Worm (Caenorhabditis elegans) whole organism, late embryonic: ENCODE data around the gene F01D5.5.

Source experiments
- C08G9.2 ChIP-seq: sonication (generic microtip); optimal IDR thresholded peaks from 2 replicates; lab custom pipeline; 2016; ENCODE audit warnings: mild to moderate bottlenecking, missing genetic modification characterization, moderate library complexity, missing compliant biosample characterization
- C38D4.7 ChIP-seq: fragments of 200-800 bp; sonication (Bioruptor generic); optimal IDR thresholded peaks from 2 replicates; lab custom pipeline; 2018; ENCODE audit warnings: mild to moderate bottlenecking, missing genetic modification characterization, moderate library complexity, missing compliant biosample characterization
- K09A11.1 ChIP-seq: sonication (generic microtip); optimal IDR thresholded peaks from 2 replicates; lab custom pipeline; 2017; ENCODE audit warnings: antibody characterized with exemption, mild to moderate bottlenecking, missing genetic modification characterization, missing compliant biosample characterization; ENCODE audit not compliant: insufficient read depth
- Y22D7AL.16 ChIP-seq: sonication (generic microtip); optimal IDR thresholded peaks from 2 replicates; lab custom pipeline; 2016; ENCODE audit warnings: missing genetic modification characterization, missing compliant biosample characterization
- ceh-19 ChIP-seq: fragments of 200-800 bp; sonication (Bioruptor generic); optimal IDR thresholded peaks from 2 replicates; lab custom pipeline; 2018; ENCODE audit warnings: mild to moderate bottlenecking, missing genetic modification characterization, missing compliant biosample characterization
- ceh-24 ChIP-seq: sonication (generic microtip); optimal IDR thresholded peaks from 2 replicates; lab custom pipeline; 2016; ENCODE audit warnings: mild to moderate bottlenecking, missing genetic modification characterization, missing compliant biosample characterization
- ceh-48 ChIP-seq: sonication (generic microtip); optimal IDR thresholded peaks from 2 replicates; lab custom pipeline; 2016; ENCODE audit warnings: missing genetic modification characterization, inconsistent platforms, missing compliant biosample characterization
- ceh-6 ChIP-seq: fragments of 200-800 bp; sonication (Bioruptor generic); optimal IDR thresholded peaks from 2 replicates; lab custom pipeline; 2018; ENCODE audit warnings: mild to moderate bottlenecking, missing genetic modification characterization, missing compliant biosample characterization
- ceh-9 ChIP-seq: sonication (generic microtip); optimal IDR thresholded peaks from 2 replicates; lab custom pipeline; 2016; ENCODE audit warnings: mild to moderate bottlenecking, missing genetic modification characterization, inconsistent platforms, missing compliant biosample characterization
- che-1 ChIP-seq: sonication (generic microtip); optimal IDR thresholded peaks from 2 replicates; lab custom pipeline; 2016; ENCODE audit warnings: mild to moderate bottlenecking, missing genetic modification characterization, missing compliant biosample characterization
- elt-2 ChIP-seq: sonication (generic microtip); optimal IDR thresholded peaks from 2 replicates; lab custom pipeline; 2016; ENCODE audit warnings: missing genetic modification reagents, missing genetic modification characterization, missing compliant biosample characterization
- elt-4 ChIP-seq: sonication (generic microtip); optimal IDR thresholded peaks from 2 replicates; lab custom pipeline; 2016; ENCODE audit warnings: missing genetic modification characterization, missing compliant biosample characterization
- ets-4 ChIP-seq: sonication (generic microtip); optimal IDR thresholded peaks from 2 replicates; lab custom pipeline; 2016; ENCODE audit warnings: missing genetic modification characterization, missing compliant biosample characterization
- eyg-1 ChIP-seq: sonication (generic microtip); optimal IDR thresholded peaks from 2 replicates; lab custom pipeline; 2016; ENCODE audit warnings: missing genotype, missing genetic modification characterization, missing compliant biosample characterization
- fax-1 ChIP-seq: sonication (generic microtip); optimal IDR thresholded peaks from 2 replicates; lab custom pipeline; 2016; ENCODE audit warnings: missing genotype, missing genetic modification characterization, missing compliant biosample characterization
- fkh-10 ChIP-seq: fragments of 150-350 bp; optimal IDR thresholded peaks from 2 replicates; lab custom pipeline; 2014; ENCODE audit warnings: missing biosample characterization, missing genetic modification reagents, missing genetic modification characterization
- fkh-6 ChIP-seq: sonication (generic microtip); optimal IDR thresholded peaks from 2 replicates; lab custom pipeline; 2016; ENCODE audit warnings: missing genetic modification characterization, missing compliant biosample characterization
- gmeb-2 ChIP-seq: sonication (generic microtip); optimal IDR thresholded peaks from 2 replicates; lab custom pipeline; 2016; ENCODE audit warnings: missing genetic modification characterization, inconsistent platforms, missing compliant biosample characterization
- hlh-13 ChIP-seq: fragments of 200-800 bp; sonication (Bioruptor generic); optimal IDR thresholded peaks from 2 replicates; lab custom pipeline; 2018; ENCODE audit warnings: mild to moderate bottlenecking, missing genetic modification characterization, missing compliant biosample characterization
- hlh-15 ChIP-seq: sonication (generic microtip); optimal IDR thresholded peaks from 2 replicates; lab custom pipeline; 2016; ENCODE audit warnings: missing genetic modification characterization, missing compliant biosample characterization
- lim-6 ChIP-seq: sonication (generic microtip); optimal IDR thresholded peaks from 2 replicates; lab custom pipeline; 2016; ENCODE audit warnings: missing genetic modification characterization, missing compliant biosample characterization
- lin-11 ChIP-seq: fragments of 200-800 bp; sonication (Bioruptor generic); optimal IDR thresholded peaks from 2 replicates; lab custom pipeline; 2018; ENCODE audit warnings: mild to moderate bottlenecking, missing genetic modification characterization, missing compliant biosample characterization
- mec-3 ChIP-seq: sonication (generic microtip); optimal IDR thresholded peaks from 2 replicates; lab custom pipeline; 2016; ENCODE audit warnings: borderline replicate concordance, missing genetic modification characterization, missing compliant biosample characterization
- nfya-1 ChIP-seq: sonication (generic microtip); optimal IDR thresholded peaks from 2 replicates; lab custom pipeline; 2017; ENCODE audit warnings: missing genetic modification characterization, mild to moderate bottlenecking, missing compliant biosample characterization, antibody characterized with exemption, moderate library complexity
- nhr-11 ChIP-seq: fragments of 150-350 bp; optimal IDR thresholded peaks from 2 replicates; lab custom pipeline; 2014; ENCODE audit warnings: missing biosample characterization, missing genetic modification characterization
- nhr-232 ChIP-seq: sonication (generic microtip); optimal IDR thresholded peaks from 2 replicates; lab custom pipeline; 2016; ENCODE audit warnings: missing genetic modification characterization, missing compliant biosample characterization
- npax-4 ChIP-seq: sonication (generic microtip); optimal IDR thresholded peaks from 2 replicates; lab custom pipeline; 2016; ENCODE audit warnings: missing genetic modification characterization, missing compliant biosample characterization
- pat-9 ChIP-seq: fragments of 200-800 bp; sonication (Bioruptor generic); optimal IDR thresholded peaks from 2 replicates; lab custom pipeline; 2018; ENCODE audit warnings: mild to moderate bottlenecking, missing genetic modification characterization, moderate library complexity, missing compliant biosample characterization
- pax-1 ChIP-seq: fragments of 150-350 bp; optimal IDR thresholded peaks from 2 replicates; lab custom pipeline; 2014; ENCODE audit warnings: missing biosample characterization, missing genetic modification characterization
- pros-1 ChIP-seq: fragments of 150-350 bp; optimal IDR thresholded peaks from 2 replicates; lab custom pipeline; 2014; ENCODE audit warnings: missing biosample characterization, missing genetic modification reagents, missing genetic modification characterization
- sdc-2 ChIP-seq: sonication (generic microtip); optimal IDR thresholded peaks from 2 replicates; lab custom pipeline; 2016; ENCODE audit warnings: missing genotype, missing genetic modification characterization, missing compliant biosample characterization
- sox-2 ChIP-seq: fragments of 200-800 bp; sonication (Bioruptor generic); IDR thresholded peaks from 2 replicates; pipeline ENCODE4 v1.3.6; 2022; ENCODE audit warnings: missing genetic modification reagents, missing genetic modification characterization, missing compliant biosample characterization
- syd-9 ChIP-seq: sonication (generic microtip); optimal IDR thresholded peaks from 2 replicates; lab custom pipeline; 2016; ENCODE audit warnings: mild to moderate bottlenecking, missing genetic modification characterization, moderate library complexity, missing compliant biosample characterization
- unc-55 ChIP-seq: sonication (generic microtip); optimal IDR thresholded peaks from 2 replicates; lab custom pipeline; 2017; ENCODE audit warnings: missing biosample characterization, missing genetic modification reagents, missing genetic modification characterization
- zip-5 ChIP-seq: sonication (generic microtip); optimal IDR thresholded peaks from 2 replicates; lab custom pipeline; 2016; ENCODE audit warnings: missing genetic modification characterization, missing compliant biosample characterization

F01D5.5 gene

ce11 chrII:13986061-13986460 lies 16.0 kb downstream of the F01D5.5 start:
- TF ChIP-seq lin-11 (tag; lab: Kevin White, UChicago) = peak; percentile 23
- peak; percentile 62 for TF ChIP-seq Y22D7AL.16
- TF ChIP-seq C38D4.7 = peak; percentile 33
- peak; percentile 51 for TF ChIP-seq pat-9 (tag; lab: Kevin White, UChicago)
- TF ChIP-seq che-1 (tag; lab: Kevin White, UChicago) = peak; percentile 67
- TF ChIP-seq, all 69 proteins: peak for 5; not testable (repeated sequence) for 64

- no peak for TF ChIP-seq syd-9 (tag; lab: Kevin White, UChicago)
- no peak for TF ChIP-seq hlh-13 (GFP tag; lab: Kevin White, UChicago)
- no peak for TF ChIP-seq elt-4 (tag; lab: Kevin White, UChicago)
- TF ChIP-seq nfya-1 = no peak
- no peak for TF ChIP-seq gmeb-2
- no peak for TF ChIP-seq sox-2 (GFP tag; lab: Robert Waterston, UW)
- no peak for TF ChIP-seq ceh-19 (GFP tag; lab: Kevin White, UChicago)
Observed at ce11 chrII:13984551-13984950, 17.5 kb downstream of the F01D5.5 start, which contains the start of gene sre-47. Gene sre-47, minus strand, starts transcription at chrII:13984651.

- TF ChIP-seq gmeb-2 = no peak
- no peak for TF ChIP-seq pax-1 (tag; lab: Kevin White, UChicago)
- TF ChIP-seq ets-4 (tag; lab: Kevin White, UChicago) = no peak
- no peak for TF ChIP-seq C38D4.7
- TF ChIP-seq fkh-10 (GFP tag; lab: Kevin White, UChicago) = no peak
- peak; percentile 56 for TF ChIP-seq elt-2
- no peak for TF ChIP-seq C08G9.2 (tag; lab: Kevin White, UChicago)
Observed at ce11 chrII:13982923-13983322, 19.2 kb downstream of the F01D5.5 start, which contains the start of the genes Y39G8B.13 and Y39G8B.10. Gene Y39G8B.13, minus strand, starts transcription at chrII:13983047. Gene Y39G8B.10, minus strand, starts transcription at chrII:13983115.

DNA sequence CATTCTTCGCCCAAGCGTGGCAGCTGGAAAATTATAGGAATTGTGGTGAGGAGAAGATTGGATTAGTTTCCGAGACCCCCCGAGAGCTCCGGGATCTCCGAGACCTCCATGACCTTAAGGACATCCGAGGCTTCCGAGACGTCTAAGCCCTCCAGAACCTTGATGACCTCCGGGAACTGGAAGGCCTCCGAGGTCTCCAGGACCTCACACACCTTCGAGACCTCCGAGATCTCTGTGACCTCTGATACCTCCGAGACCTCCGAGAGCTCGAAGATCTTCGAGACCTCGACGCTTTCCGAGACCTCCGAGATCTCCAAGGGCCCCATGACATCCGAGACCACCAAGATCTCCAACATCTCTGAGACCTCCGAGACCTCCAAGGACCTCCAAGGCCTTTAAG lies 19.9 kb downstream of the F01D5.5 start:
- TF ChIP-seq ceh-6 (GFP tag; lab: Kevin White, UChicago) (no peak), fax-1 (tag; lab: Kevin White, UChicago) (no peak), sox-2 (GFP tag; lab: Robert Waterston, UW) (no peak), hlh-15 (tag; lab: Kevin White, UChicago) (no peak), ceh-48 (no peak), ceh-9 (tag; lab: Kevin White, UChicago) (no peak), npax-4 (tag; lab: Kevin White, UChicago) (no peak), fkh-10 (GFP tag; lab: Kevin White, UChicago) (no peak), lim-6 (tag; lab: Kevin White, UChicago) (no peak), zip-5 (tag; lab: Kevin White, UChicago) (no peak), eyg-1 (tag; lab: Kevin White, UChicago) (no peak), ceh-24 (tag; lab: Kevin White, UChicago) (no peak), unc-55 (no peak)

DNA sequence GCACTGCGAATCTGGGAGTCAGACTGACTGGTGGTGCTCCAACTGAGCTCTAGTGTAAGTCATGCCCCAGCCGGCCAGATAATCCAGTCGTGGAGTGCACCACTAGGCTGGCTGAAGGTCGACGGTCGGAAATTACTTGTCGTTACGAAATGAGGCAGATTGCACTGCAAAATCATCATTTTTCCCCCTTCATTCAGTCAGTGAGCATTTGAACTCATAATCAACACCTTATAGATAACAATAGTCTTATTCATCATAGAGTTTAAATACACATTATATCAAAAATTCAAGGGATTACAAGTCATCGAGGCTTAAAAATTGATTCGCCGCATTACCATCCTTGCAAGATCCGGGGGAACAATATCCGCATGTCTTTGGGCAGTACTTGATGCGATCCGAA lies 20.3 kb downstream of the F01D5.5 start:
- TF ChIP-seq fkh-10 (GFP tag; lab: Kevin White, UChicago) (no peak), pros-1 (tag; lab: Kevin White, UChicago) (no peak), nhr-232 (tag; lab: Kevin White, UChicago) (no peak), sdc-2 (tag; lab: Kevin White, UChicago) (no peak), nhr-11 (no peak), ceh-19 (GFP tag; lab: Kevin White, UChicago) (no peak), mec-3 (tag; lab: Kevin White, UChicago) (no peak), K09A11.1 (tag; lab: Kevin White, UChicago) (no peak), unc-55 (no peak), fkh-6 (tag; lab: Kevin White, UChicago) (no peak)
